Worm (Caenorhabditis elegans): ENCODE data around the gene msp-31.

Gene msp-31

ce11 chrII:4914214-4914613 is 2.1 kb downstream of the msp-31 start, which contains the start of gene R05F9.11:
TSS of gene R05F9.11 (minus strand) at chrII:4914218.
- TF ChIP-seq skn-1 (tag; optimal IDR thresholded peaks at IDR 0.05) (no peak), elt-2 (tag; optimal IDR thresholded peaks at IDR 0.05) (peak; percentile 13), pha-4 (tag; optimal IDR thresholded peaks at IDR 0.05) (no peak)

- peak; percentile 88 for TF ChIP-seq egl-5 (tag; optimal IDR thresholded peaks at IDR 0.05)
- no peak for TF ChIP-seq R02D3.7 (tag; optimal IDR thresholded peaks at IDR 0.05)
- no peak for TF ChIP-seq fos-1 (tag; optimal IDR thresholded peaks at IDR 0.05)
- TF ChIP-seq pha-4 (tag; optimal IDR thresholded peaks at IDR 0.05) = no peak
- peak; percentile 22 for TF ChIP-seq elt-2 (tag; optimal IDR thresholded peaks at IDR 0.05)
- peak; percentile 26 for TF ChIP-seq nhr-23 (tag; optimal IDR thresholded peaks at IDR 0.05)
- no peak for TF ChIP-seq egl-27 (tag; optimal IDR thresholded peaks at IDR 0.05)
- no peak for TF ChIP-seq pqm-1 (tag; optimal IDR thresholded peaks at IDR 0.05)
- TF ChIP-seq lin-39 (tag; optimal IDR thresholded peaks at IDR 0.05) = peak; percentile 25
- TF ChIP-seq nfya-1 (tag; optimal IDR thresholded peaks at IDR 0.05; ENCODE audit: insufficient read depth) = peak; percentile 48
- TF ChIP-seq ceh-82 (tag; optimal IDR thresholded peaks at IDR 0.05) = no peak
- TF ChIP-seq skn-1 (tag; optimal IDR thresholded peaks at IDR 0.05) = peak; percentile 93
- TF ChIP-seq nhr-43 (tag; optimal IDR thresholded peaks at IDR 0.05; ENCODE audit: poor library complexity, severe bottlenecking) = no peak
- TF ChIP-seq tbx-2 (tag; optimal IDR thresholded peaks at IDR 0.05) = peak; percentile 5
Measured at ce11 chrII:4908160-4908559, 8.2 kb downstream of the msp-31 start.

- TF ChIP-seq nhr-12 (tag; optimal IDR thresholded peaks at IDR 0.05) (no peak), lin-39 (tag; optimal IDR thresholded peaks at IDR 0.05) (no peak), nhr-11 (tag; optimal IDR thresholded peaks at IDR 0.05) (no peak), tbx-2 (tag; optimal IDR thresholded peaks at IDR 0.05) (no peak), nhr-25 (tag; optimal IDR thresholded peaks at IDR 0.05) (no peak), ZK546.5 (tag; optimal IDR thresholded peaks at IDR 0.05) (no peak), nhr-76 (tag; optimal IDR thresholded peaks at IDR 0.05) (no peak), mml-1 (tag; optimal IDR thresholded peaks at IDR 0.05) (no peak), nhr-43 (tag; optimal IDR thresholded peaks at IDR 0.05; ENCODE audit: poor library complexity, severe bottlenecking) (no peak)
Measured at ce11 chrII:4905883-4906282, 10.5 kb downstream of the msp-31 start.

- no peak for TF ChIP-seq skn-1 (tag; optimal IDR thresholded peaks at IDR 0.05)
- no peak for TF ChIP-seq nhr-237 (tag; optimal IDR thresholded peaks at IDR 0.05)
- TF ChIP-seq nhr-76 (tag; optimal IDR thresholded peaks at IDR 0.05) = no peak
- no peak for TF ChIP-seq nhr-28 (tag; optimal IDR thresholded peaks at IDR 0.05)
- TF ChIP-seq ama-1 (optimal IDR thresholded peaks at IDR 0.05) = no peak
- TF ChIP-seq unc-39 (tag; optimal IDR thresholded peaks at IDR 0.05) = no peak
- no peak for TF ChIP-seq R02D3.7 (tag; optimal IDR thresholded peaks at IDR 0.05)
- no peak for TF ChIP-seq mdl-1 (tag; optimal IDR thresholded peaks at IDR 0.05)
- no peak for TF ChIP-seq nhr-77 (tag; optimal IDR thresholded peaks at IDR 0.05)
- no peak for TF ChIP-seq ceh-28 (tag; optimal IDR thresholded peaks at IDR 0.05)
- TF ChIP-seq egl-5 (tag; optimal IDR thresholded peaks at IDR 0.05) = no peak
- TF ChIP-seq aly-2 (tag; optimal IDR thresholded peaks at IDR 0.05) = no peak
- TF ChIP-seq eor-1 (tag; optimal IDR thresholded peaks at IDR 0.05) = no peak
Measured at ce11 chrII:4905331-4905730, 11.0 kb downstream of the msp-31 start.

ce11 chrII:4904778-4905177 is 11.6 kb downstream of the msp-31 start, which contains the start of gene btbd-10:
TSS of gene btbd-10 (plus strand) at chrII:4905008.
- TF ChIP-seq elt-2 (tag; optimal IDR thresholded peaks at IDR 0.05) = peak; percentile 75
- TF ChIP-seq fkh-10 (GFP tag; optimal IDR thresholded peaks at IDR 0.05) = no peak

- TF ChIP-seq lin-39 (tag; optimal IDR thresholded peaks at IDR 0.05) (peak; percentile 68), nhr-23 (tag; optimal IDR thresholded peaks at IDR 0.05) (peak; percentile 47), ceh-16 (tag; optimal IDR thresholded peaks at IDR 0.05) (no peak), ceh-28 (tag; optimal IDR thresholded peaks at IDR 0.05) (peak; percentile 36), pqm-1 (tag; optimal IDR thresholded peaks at IDR 0.05) (peak; percentile 50), elt-2 (tag; optimal IDR thresholded peaks at IDR 0.05) (peak; percentile 68), lin-15B (tag; optimal IDR thresholded peaks at IDR 0.05) (peak; percentile 87), unc-62 (GFP tag; optimal IDR thresholded peaks at IDR 0.05) (peak; percentile 37), egl-5 (tag; optimal IDR thresholded peaks at IDR 0.05) (peak; percentile 78), nhr-43 (tag; optimal IDR thresholded peaks at IDR 0.05; ENCODE audit: poor library complexity, severe bottlenecking) (no peak), egl-27 (tag; optimal IDR thresholded peaks at IDR 0.05) (peak; percentile 18), pha-4 (tag; optimal IDR thresholded peaks at IDR 0.05) (peak; percentile 84), ceh-9 (tag; optimal IDR thresholded peaks at IDR 0.05) (no peak), snpc-4 (tag; optimal IDR thresholded peaks at IDR 0.05) (peak; percentile 77), tbx-2 (tag; optimal IDR thresholded peaks at IDR 0.05) (no peak), skn-1 (tag; optimal IDR thresholded peaks at IDR 0.05) (peak; percentile 70), nfya-1 (tag; optimal IDR thresholded peaks at IDR 0.05; ENCODE audit: insufficient read depth) (peak; percentile 96), jun-1 (tag; optimal IDR thresholded peaks at IDR 0.05) (peak; percentile 56), hmg-11 (tag; optimal IDR thresholded peaks at IDR 0.05) (peak; percentile 83), fkh-10 (GFP tag; optimal IDR thresholded peaks at IDR 0.05) (peak; percentile 46), nhr-25 (tag; optimal IDR thresholded peaks at IDR 0.05) (peak; percentile 79)
Measured at ce11 chrII:4904277-4904676, 12.1 kb downstream of the msp-31 start.

All from whole organism, L3 larva.